Worm (Caenorhabditis elegans): Measurements from ENCODE around the gene act-3.

- no peak for TF ChIP-seq ceh-14 (tag; optimal IDR thresholded peaks at IDR 0.05)
- no peak for TF ChIP-seq unc-42 (tag; optimal IDR thresholded peaks at IDR 0.05)
- no peak for TF ChIP-seq ama-1 (optimal IDR thresholded peaks at IDR 0.05)
- TF ChIP-seq pha-4 (tag; optimal IDR thresholded peaks at IDR 0.05): no peak
- TF ChIP-seq ceh-6 (GFP tag; optimal IDR thresholded peaks at IDR 0.05): no peak
- no peak for TF ChIP-seq pqm-1 (tag; optimal IDR thresholded peaks at IDR 0.05)
- TF ChIP-seq ceh-22 (tag; optimal IDR thresholded peaks at IDR 0.05): no peak
- no peak for TF ChIP-seq rnt-1 (tag; optimal IDR thresholded peaks at IDR 0.05)
Observed at ce11 chrV:11098599-11098998, 24.3 kb upstream of the act-3 start, which contains the start of gene cdkl-1.
